Fruit fly (Drosophila melanogaster): Measurements from ENCODE around the gene Ack.

DNA sequence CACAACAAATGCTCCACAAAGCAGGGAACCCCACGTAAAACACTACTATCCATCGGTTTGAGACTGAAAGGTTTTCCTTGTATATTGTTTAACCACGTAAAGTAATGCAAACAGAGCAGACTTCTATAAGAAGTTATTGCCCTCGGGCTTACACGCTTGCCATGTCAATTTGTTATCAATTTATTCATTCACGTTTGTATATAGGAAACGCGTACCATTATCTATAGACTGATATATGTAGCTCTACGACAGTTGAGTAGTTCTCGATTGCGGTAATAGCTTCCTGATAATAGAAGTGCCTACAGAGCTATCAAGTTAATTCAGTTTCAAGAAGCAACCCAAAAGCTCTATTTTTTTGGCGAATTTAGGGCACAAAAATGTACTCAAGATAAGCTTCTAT, 8.8 kb upstream of the Ack start:
- no peak for TF ChIP-seq insv (GFP tag; optimal IDR thresholded peaks at IDR 0.05)
- no peak for TF ChIP-seq Nf-YB (GFP tag; optimal IDR thresholded peaks at IDR 0.05)
- TF ChIP-seq CG6689 (GFP tag; IDR thresholded peaks at IDR 0.05): no peak
- TF ChIP-seq CG3726 (GFP tag; IDR thresholded peaks at IDR 0.05): no peak
- TF ChIP-seq CG3838 (GFP tag; optimal IDR thresholded peaks at IDR 0.05): no peak
- TF ChIP-seq CG1233 (GFP tag; optimal IDR thresholded peaks at IDR 0.05): no peak

Measured in whole organism, embryonic.